Worm (Caenorhabditis elegans): Measurements from ENCODE around the gene dhs-18.

DNA sequence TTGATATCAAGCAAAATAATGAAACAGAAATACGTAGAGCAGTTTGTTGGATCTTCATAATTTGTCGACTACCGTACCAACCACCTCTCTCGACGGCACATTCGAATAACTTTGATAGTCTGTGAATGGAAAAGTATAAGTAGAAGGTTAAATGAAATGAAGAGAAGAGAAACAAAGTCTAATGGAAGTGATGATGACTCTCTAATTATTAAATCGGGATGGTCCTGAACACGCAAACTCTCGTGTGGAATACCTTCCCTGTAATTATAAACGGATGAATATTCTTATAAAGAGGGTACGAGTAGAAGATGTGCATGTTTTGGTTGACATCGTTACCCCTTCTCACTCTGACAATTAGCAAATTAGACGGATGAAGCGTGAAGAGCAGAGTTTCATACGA, 23.8 kb downstream of the dhs-18 start, which contains the start of the genes C13G3.12 and hot-6:
- TF ChIP-seq him-1 (tag; optimal IDR thresholded peaks at IDR 0.05) (no peak), dao-5 (tag; optimal IDR thresholded peaks at IDR 0.05) (no peak), W03F9.2 (tag; optimal IDR thresholded peaks at IDR 0.05) (no peak)
